Worm (Caenorhabditis elegans): Measurements from ENCODE around the gene ccep-135.
A peak's percentile ranks its signal among the peaks of the same experiment; 100 is the strongest.

ccep-135 gene

ce11 chrIII:3067909-3068455 is 23.7 kb upstream of the ccep-135 start, which contains the start of gene ubl-1:
Gene ubl-1, plus strand, starts transcription at chrIII:3068310.
- TF ChIP-seq repo-1 (tag; optimal IDR thresholded peaks at IDR 0.05) (no peak), rec-8 (tag; optimal IDR thresholded peaks at IDR 0.05) (no peak), ceh-40 (GFP tag; IDR thresholded peaks at IDR 0.05) (no peak), attf-3 (GFP tag; conservative IDR thresholded peaks at IDR 0.05) (peak; percentile 84), Y53G8AR.9 (GFP tag; conservative IDR thresholded peaks at IDR 0.05) (no peak), egl-44 (GFP tag; IDR thresholded peaks at IDR 0.05) (no peak), F33H1.4 (GFP tag; IDR thresholded peaks at IDR 0.05) (peak; percentile 78), snpc-1.3 (tag; optimal IDR thresholded peaks at IDR 0.05; ENCODE audit: insufficient read depth) (peak; percentile 49), atf-7 (tag; optimal IDR thresholded peaks at IDR 0.05) (no peak), ceh-27 (GFP tag; optimal IDR thresholded peaks at IDR 0.05) (peak; percentile 58), nhr-80 (tag; optimal IDR thresholded peaks at IDR 0.05) (peak; percentile 57), let-526 (GFP tag; IDR thresholded peaks at IDR 0.05) (no peak), xnd-1 (tag; optimal IDR thresholded peaks at IDR 0.05) (peak; percentile 1), unc-62 (GFP tag; optimal IDR thresholded peaks at IDR 0.05) (no peak), tlf-1 (GFP tag; optimal IDR thresholded peaks at IDR 0.05) (peak; percentile 18), unc-130 (GFP tag; optimal IDR thresholded peaks at IDR 0.05) (no peak), egrh-3 (GFP tag; IDR thresholded peaks at IDR 0.05) (no peak), nhr-90 (tag; optimal IDR thresholded peaks at IDR 0.05) (no peak), Y67H2A.10 (GFP tag; conservative IDR thresholded peaks at IDR 0.05) (no peak), nfyb-1 (GFP tag; IDR thresholded peaks at IDR 0.05) (no peak), ztf-22 (GFP tag; optimal IDR thresholded peaks at IDR 0.05) (no peak), ZK185.1 (tag; optimal IDR thresholded peaks at IDR 0.05; ENCODE audit: poor library complexity, severe bottlenecking) (peak; percentile 59), ets-4 (GFP tag; optimal IDR thresholded peaks at IDR 0.05) (no peak), ztf-28 (GFP tag; IDR thresholded peaks at IDR 0.05) (no peak), lin-40 (tag; optimal IDR thresholded peaks at IDR 0.05) (peak; percentile 61), snpc-3.4 (tag; optimal IDR thresholded peaks at IDR 0.05) (peak; percentile 36), pha-4 (tag; optimal IDR thresholded peaks at IDR 0.05) (peak; percentile 10), zfh-2 (GFP tag; conservative IDR thresholded peaks at IDR 0.05) (no peak), K12H6.12 (tag; optimal IDR thresholded peaks at IDR 0.05) (no peak), let-607 (tag; optimal IDR thresholded peaks at IDR 0.05) (no peak), T26A5.8 (tag; optimal IDR thresholded peaks at IDR 0.05) (no peak), sdz-38 (tag; optimal IDR thresholded peaks at IDR 0.05) (no peak), tbp1 (GFP tag; optimal IDR thresholded peaks at IDR 0.05) (peak; percentile 59), aptf-2 (GFP tag; conservative IDR thresholded peaks at IDR 0.05) (no peak), F23B12.7 (tag; optimal IDR thresholded peaks at IDR 0.05; ENCODE audit: insufficient read depth) (peak; percentile 68), ztf-3 (GFP tag; optimal IDR thresholded peaks at IDR 0.05) (no peak), lir-1 (GFP tag; conservative IDR thresholded peaks at IDR 0.05) (no peak), Y53F4B.3 (GFP tag; IDR thresholded peaks at IDR 0.05) (no peak), F22D6.2 (tag; optimal IDR thresholded peaks at IDR 0.05) (no peak), ceh-79 (tag; optimal IDR thresholded peaks at IDR 0.05) (no peak), sea-2 (GFP tag; IDR thresholded peaks at IDR 0.05) (no peak), hmg-1.2 (GFP tag; IDR thresholded peaks at IDR 0.05) (peak; percentile 55; the same call in 1 of the 2 replicates), him-1 (tag; optimal IDR thresholded peaks at IDR 0.05) (no peak), mcd-1 (GFP tag; IDR thresholded peaks at IDR 0.05) (peak; percentile 97), C06A6.2 (GFP tag; conservative IDR thresholded peaks at IDR 0.05) (no peak; the same call in 1 of the 2 replicates), F57A8.1 (GFP tag; optimal IDR thresholded peaks at IDR 0.05) (no peak), madf-3 (GFP tag; IDR thresholded peaks at IDR 0.05) (no peak), T07F8.4 (tag; optimal IDR thresholded peaks at IDR 0.05) (no peak)
